Worm (Caenorhabditis elegans) whole organism, early embryonic: ENCODE data around the gene msp-10.

Experiments used
- B0310.2 ChIP-seq: sonication (generic microtip); optimal IDR thresholded peaks from 2 replicates; lab custom pipeline; 2016; ENCODE audit warnings: mild to moderate bottlenecking, missing genetic modification characterization, missing compliant biosample characterization
- F13C5.2 ChIP-seq: sonication (generic microtip); optimal IDR thresholded peaks from 2 replicates; lab custom pipeline; 2017; ENCODE audit warnings: mild to moderate bottlenecking, missing genetic modification characterization, inconsistent platforms, missing compliant biosample characterization
- aly-1 ChIP-seq: sonication (generic microtip); optimal IDR thresholded peaks from 2 replicates; lab custom pipeline; 2016; ENCODE audit warnings: missing genetic modification characterization, missing compliant biosample characterization
- ama-1 ChIP-seq: fragments of 150-350 bp; optimal IDR thresholded peaks from 2 replicates; lab custom pipeline; 2014
- ceh-13 ChIP-seq: fragments of 200-800 bp; sonication (Bioruptor generic); optimal IDR thresholded peaks from 2 replicates; lab custom pipeline; 2018; ENCODE audit warnings: mild to moderate bottlenecking, missing genetic modification characterization, missing compliant biosample characterization
- ceh-36 ChIP-seq: sonication (generic microtip); optimal IDR thresholded peaks from 2 replicates; lab custom pipeline; 2016; ENCODE audit warnings: missing genetic modification characterization, inconsistent platforms, missing compliant biosample characterization
- ets-7 ChIP-seq: sonication (generic microtip); optimal IDR thresholded peaks from 2 replicates; lab custom pipeline; 2016; ENCODE audit warnings: missing genotype, missing genetic modification characterization, missing compliant biosample characterization
- flt-1 ChIP-seq: fragments of 200-800 bp; sonication (Bioruptor generic); IDR thresholded peaks from 2 replicates; pipeline ENCODE4 v1.3.6; 2022; ENCODE audit warnings: missing genetic modification characterization, missing compliant biosample characterization
- hmbx-1 ChIP-seq: sonication (generic microtip); optimal IDR thresholded peaks from 2 replicates; lab custom pipeline; 2016; ENCODE audit warnings: mild to moderate bottlenecking, missing genetic modification characterization, missing compliant biosample characterization
- hmg-4 ChIP-seq: fragments of 200-800 bp; sonication (Bioruptor generic); optimal IDR thresholded peaks from 2 replicates; lab custom pipeline; 2018; ENCODE audit warnings: mild to moderate bottlenecking, missing genetic modification characterization, missing compliant biosample characterization
- hnd-1 ChIP-seq: sonication (generic microtip); optimal IDR thresholded peaks from 2 replicates; lab custom pipeline; 2016; ENCODE audit warnings: missing genetic modification characterization, missing compliant biosample characterization
- pes-1 ChIP-seq: fragments of 200-800 bp; sonication (Bioruptor generic); IDR thresholded peaks from 2 replicates; pipeline ENCODE4 v1.3.6; 2022; ENCODE audit warnings: missing genetic modification reagents, missing genetic modification characterization, missing compliant biosample characterization
- scrt-1 ChIP-seq: fragments of 200-800 bp; sonication (Bioruptor generic); IDR thresholded peaks from 2 replicates; pipeline ENCODE4 v1.3.6; 2022; ENCODE audit warnings: missing genetic modification characterization, missing compliant biosample characterization
- sea-1 ChIP-seq: fragments of 200-800 bp; sonication (Bioruptor generic); conservative IDR thresholded peaks from 2 replicates; pipeline ENCODE4 v1.3.6; 2022; ENCODE audit warnings: missing genetic modification characterization, missing compliant biosample characterization
- tbx-11 ChIP-seq: fragments of 200-800 bp; sonication (Bioruptor generic); IDR thresholded peaks from 2 replicates; pipeline ENCODE4 v1.3.6; 2022; ENCODE audit warnings: missing genetic modification characterization, missing compliant biosample characterization
- tbx-37 ChIP-seq: fragments of 200-800 bp; sonication (Bioruptor generic); conservative IDR thresholded peaks from 2 replicates; pipeline ENCODE4 v1.3.6; 2022; ENCODE audit warnings: missing genetic modification reagents, missing genetic modification characterization, missing compliant biosample characterization
- tra-4 ChIP-seq: sonication (generic microtip); optimal IDR thresholded peaks from 2 replicates; lab custom pipeline; 2017; ENCODE audit warnings: missing genetic modification characterization, missing compliant biosample characterization

The msp-10 gene

ce11 chrIV:9824480-9824879, 13.0 kb upstream of the msp-10 start, which contains the start of gene catp-6:
TSS of gene catp-6 (minus strand) at chrIV:9824580.
- no peak for TF ChIP-seq ets-7 (tag; lab: Kevin White, UChicago)
- no peak for TF ChIP-seq tbx-11 (GFP tag; lab: Robert Waterston, UW)
- no peak for TF ChIP-seq tra-4 (tag; lab: Kevin White, UChicago)

ce11 chrIV:9825196-9825744, 12.2 kb upstream of the msp-10 start, which contains the start of gene mtr-4:
TSS of gene mtr-4 (plus strand) at chrIV:9825694.
- TF ChIP-seq hmg-4 (GFP tag; lab: Kevin White, UChicago) (no peak), tbx-37 (GFP tag; lab: Robert Waterston, UW) (no peak), B0310.2 (tag; lab: Kevin White, UChicago) (no peak), sea-1 (GFP tag; lab: Robert Waterston, UW) (no peak), scrt-1 (GFP tag; lab: Robert Waterston, UW) (no peak), aly-1 (tag; lab: Kevin White, UChicago) (no peak), hmbx-1 (no peak), hnd-1 (tag; lab: Kevin White, UChicago) (no peak), ama-1 (lab: Kevin White, UChicago) (no peak), flt-1 (GFP tag; lab: Robert Waterston, UW) (no peak), ceh-36 (tag; lab: Kevin White, UChicago) (no peak), tbx-11 (GFP tag; lab: Robert Waterston, UW) (no peak), tra-4 (tag; lab: Kevin White, UChicago) (no peak), F13C5.2 (tag; lab: Kevin White, UChicago) (no peak), pes-1 (GFP tag; lab: Robert Waterston, UW) (no peak), ceh-13 (GFP tag; lab: Kevin White, UChicago) (no peak), ets-7 (tag; lab: Kevin White, UChicago) (no peak)

ce11 chrIV:9832586-9832985, 4.9 kb upstream of the msp-10 start, which contains the start of gene kin-21:
TSS of gene kin-21 (plus strand) at chrIV:9832886.
- TF ChIP-seq hmbx-1 (no peak), F13C5.2 (tag; lab: Kevin White, UChicago) (no peak), ets-7 (tag; lab: Kevin White, UChicago) (no peak), scrt-1 (GFP tag; lab: Robert Waterston, UW) (no peak), tbx-11 (GFP tag; lab: Robert Waterston, UW) (no peak), hmg-4 (GFP tag; lab: Kevin White, UChicago) (no peak), B0310.2 (tag; lab: Kevin White, UChicago) (no peak)

- TF ChIP-seq hmbx-1: no peak
- TF ChIP-seq hnd-1 (tag; lab: Kevin White, UChicago): no peak
- TF ChIP-seq tbx-37 (GFP tag; lab: Robert Waterston, UW): no peak
- TF ChIP-seq flt-1 (GFP tag; lab: Robert Waterston, UW): no peak
- TF ChIP-seq hmg-4 (GFP tag; lab: Kevin White, UChicago): no peak
- TF ChIP-seq ama-1 (lab: Kevin White, UChicago): no peak
- no peak for TF ChIP-seq ets-7 (tag; lab: Kevin White, UChicago)
- TF ChIP-seq scrt-1 (GFP tag; lab: Robert Waterston, UW): no peak
- no peak for TF ChIP-seq tbx-11 (GFP tag; lab: Robert Waterston, UW)
- no peak for TF ChIP-seq sea-1 (GFP tag; lab: Robert Waterston, UW)
- no peak for TF ChIP-seq F13C5.2 (tag; lab: Kevin White, UChicago)
- no peak for TF ChIP-seq ceh-13 (GFP tag; lab: Kevin White, UChicago)
These were observed 4.1 kb upstream of the msp-10 start for ce11 chrIV:9833337-9833736.

- TF ChIP-seq tbx-11 (GFP tag; lab: Robert Waterston, UW) (no peak), ceh-36 (tag; lab: Kevin White, UChicago) (no peak), F13C5.2 (tag; lab: Kevin White, UChicago) (no peak), sea-1 (GFP tag; lab: Robert Waterston, UW) (no peak), scrt-1 (GFP tag; lab: Robert Waterston, UW) (no peak), B0310.2 (tag; lab: Kevin White, UChicago) (no peak), hmbx-1 (no peak), hnd-1 (tag; lab: Kevin White, UChicago) (no peak)
These were observed 1.1 kb upstream of the msp-10 start, which contains the start of gene msp-81 for ce11 chrIV:9836317-9836716. TSS of gene msp-81 (minus strand) at chrIV:9836417.

ce11 chrIV:9840984-9841590, 3.6 kb downstream of the msp-10 start, which contains the start of the genes kin-24 and msp-56:
TSS of gene kin-24 (minus strand) at chrIV:9841084.
TSS of gene msp-56 (plus strand) at chrIV:9841540.
- no peak for TF ChIP-seq hmg-4 (GFP tag; lab: Kevin White, UChicago)
- TF ChIP-seq sea-1 (GFP tag; lab: Robert Waterston, UW): no peak
- TF ChIP-seq tbx-37 (GFP tag; lab: Robert Waterston, UW): no peak
- no peak for TF ChIP-seq ets-7 (tag; lab: Kevin White, UChicago)
- no peak for TF ChIP-seq tra-4 (tag; lab: Kevin White, UChicago)
- no peak for TF ChIP-seq scrt-1 (GFP tag; lab: Robert Waterston, UW)
- TF ChIP-seq pes-1 (GFP tag; lab: Robert Waterston, UW): no peak
- TF ChIP-seq tbx-11 (GFP tag; lab: Robert Waterston, UW): no peak
- no peak for TF ChIP-seq B0310.2 (tag; lab: Kevin White, UChicago)
- TF ChIP-seq hmbx-1: no peak
- TF ChIP-seq hnd-1 (tag; lab: Kevin White, UChicago): no peak
- no peak for TF ChIP-seq flt-1 (GFP tag; lab: Robert Waterston, UW)
- TF ChIP-seq ceh-36 (tag; lab: Kevin White, UChicago): no peak
- no peak for TF ChIP-seq aly-1 (tag; lab: Kevin White, UChicago)
- no peak for TF ChIP-seq F13C5.2 (tag; lab: Kevin White, UChicago)
- no peak for TF ChIP-seq ama-1 (lab: Kevin White, UChicago)
- TF ChIP-seq ceh-13 (GFP tag; lab: Kevin White, UChicago): no peak
